Worm (Caenorhabditis elegans): ENCODE data around the gene pat-2.

The pat-2 gene

DNA sequence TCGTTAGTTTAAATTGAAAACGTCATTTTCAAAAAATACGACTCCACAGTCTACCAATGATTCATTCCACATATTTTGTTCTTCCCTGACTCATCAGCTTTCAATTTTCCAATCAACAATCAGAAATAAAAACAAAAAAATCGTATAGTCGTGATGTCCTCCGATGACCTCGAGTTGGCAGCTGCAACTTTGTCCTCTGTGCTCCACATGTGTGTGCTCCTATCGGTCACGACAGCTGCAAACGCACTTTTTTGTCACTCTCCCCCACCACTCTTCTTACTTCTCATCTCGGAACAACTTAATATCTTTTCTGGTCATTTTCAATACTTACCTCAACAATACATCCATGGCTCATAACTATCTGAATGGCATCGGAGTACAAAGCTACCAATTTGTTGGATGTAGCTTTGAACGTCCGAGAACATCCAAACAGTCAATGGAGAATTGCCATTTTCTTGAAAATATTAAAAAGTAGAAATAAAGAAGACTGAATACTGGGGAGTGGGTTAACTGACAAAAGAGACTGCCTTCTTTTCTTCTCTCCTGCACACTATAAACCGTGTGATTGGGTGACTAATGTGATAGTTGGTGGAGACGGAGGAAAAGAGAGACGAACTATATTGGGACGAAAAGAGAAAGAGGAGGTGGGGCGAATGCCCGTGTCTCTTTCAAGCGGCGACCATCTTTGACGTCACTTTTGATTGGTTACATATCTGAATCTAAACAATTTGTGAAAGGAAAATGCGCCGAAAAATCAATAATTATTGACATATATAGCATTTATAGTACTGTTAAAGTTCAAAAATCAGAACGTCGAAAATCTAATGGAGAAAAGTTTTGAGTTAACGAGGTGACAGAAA, 48.5 kb downstream of the pat-2 start (continued):
- peak; percentile 22 for TF ChIP-seq mxl-3 (GFP tag; optimal IDR thresholded peaks at IDR 0.05)
- TF ChIP-seq spr-1 (tag; optimal IDR thresholded peaks at IDR 0.05), result no peak
- no peak for TF ChIP-seq madf-5 (GFP tag; IDR thresholded peaks at IDR 0.05)
- no peak for TF ChIP-seq nhr-41 (GFP tag; IDR thresholded peaks at IDR 0.05)
- no peak for TF ChIP-seq nhr-77 (tag; optimal IDR thresholded peaks at IDR 0.05)
- TF ChIP-seq cey-2 (tag; optimal IDR thresholded peaks at IDR 0.05; ENCODE audit: borderline replicate concordance, insufficient read depth), result peak; percentile 66
- no peak for TF ChIP-seq hif-1 (tag; optimal IDR thresholded peaks at IDR 0.05)
- no peak for TF ChIP-seq Y5F2A.4 (GFP tag; optimal IDR thresholded peaks at IDR 0.05)
- no peak for TF ChIP-seq duxl-1 (tag; optimal IDR thresholded peaks at IDR 0.05; ENCODE audit: poor library complexity)
- TF ChIP-seq madf-9 (GFP tag; conservative IDR thresholded peaks at IDR 0.05), result no peak
- TF ChIP-seq hlh-11 (tag; optimal IDR thresholded peaks at IDR 0.05), result peak; percentile 38
- TF ChIP-seq nhr-10 (tag; optimal IDR thresholded peaks at IDR 0.05), result no peak
- peak; percentile 38; the same call in 1 of the 2 replicates for TF ChIP-seq ZK337.2 (GFP tag; IDR thresholded peaks at IDR 0.05)
- no peak for TF ChIP-seq F26F4.8 (GFP tag; conservative IDR thresholded peaks at IDR 0.05)
- TF ChIP-seq lin-15B (tag; optimal IDR thresholded peaks at IDR 0.05), result no peak
- TF ChIP-seq Y105C5A.15 (GFP tag; IDR thresholded peaks at IDR 0.05), result 0 out of 2 replicates have a peak, but pooled peaks have one; percentile 28
- TF ChIP-seq ztf-11 (tag; optimal IDR thresholded peaks at IDR 0.05), result no peak
- TF ChIP-seq hlh-30 (tag; optimal IDR thresholded peaks at IDR 0.05; ENCODE audit: insufficient read depth), result peak; percentile 42
- peak; percentile 40 for TF ChIP-seq rbr-2 (tag; optimal IDR thresholded peaks at IDR 0.05)

DNA sequence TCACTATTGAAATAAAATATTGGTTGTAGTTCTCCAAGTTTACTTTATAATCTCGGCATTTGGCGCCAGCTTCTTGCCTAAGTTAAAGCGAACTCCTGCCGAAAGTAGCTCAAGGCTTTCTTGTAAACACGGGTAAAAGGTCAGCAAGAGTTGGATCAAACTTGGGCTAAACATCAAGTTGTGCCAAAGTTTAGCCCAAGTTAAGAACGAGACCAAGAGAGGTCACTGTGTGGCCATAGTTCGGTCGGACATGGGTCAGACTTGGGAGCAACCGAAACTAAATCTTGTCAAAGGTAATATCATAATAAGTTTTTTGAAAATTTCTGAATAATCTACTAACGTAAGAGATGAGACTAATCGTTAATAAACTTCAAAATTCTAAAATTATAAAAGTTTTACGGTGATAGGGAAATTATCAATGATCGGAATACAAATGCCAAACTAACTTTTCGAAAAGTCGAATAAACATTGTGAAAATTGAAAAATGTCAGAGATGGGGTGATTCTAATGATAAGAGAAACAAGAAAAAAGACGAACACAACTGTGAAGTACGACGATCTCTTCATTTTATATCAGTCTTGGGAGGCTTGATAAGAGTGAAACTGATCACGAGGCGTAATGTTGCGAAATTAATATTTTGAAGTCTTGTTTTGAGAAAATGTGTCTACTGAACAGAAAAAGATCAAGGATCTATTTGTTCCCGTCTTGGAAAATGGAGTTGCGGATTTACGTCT, 49.4 kb downstream of the pat-2 start:
- TF ChIP-seq gei-8 (GFP tag; optimal IDR thresholded peaks at IDR 0.05), result no peak
- TF ChIP-seq tag-97 (GFP tag; IDR thresholded peaks at IDR 0.05), result no peak
- peak in 1 of 2 experiments; percentile 3 for TF ChIP-seq unc-62 (GFP tag; optimal IDR thresholded peaks at IDR 0.05 in 1 of 2)
- TF ChIP-seq unc-62 (tag; optimal IDR thresholded peaks at IDR 0.05), result no peak
- peak; percentile 41 for TF ChIP-seq mxl-3 (GFP tag; optimal IDR thresholded peaks at IDR 0.05)
- TF ChIP-seq ama-1 (optimal IDR thresholded peaks at IDR 0.05), result peak; percentile 85
- TF ChIP-seq pqm-1 (tag; optimal IDR thresholded peaks at IDR 0.05), result peak; percentile 89
- no peak for TF ChIP-seq tra-1 (GFP tag; IDR thresholded peaks at IDR 0.05)
- peak; percentile 33 for TF ChIP-seq lin-13 (GFP tag; optimal IDR thresholded peaks at IDR 0.05)
- TF ChIP-seq duxl-1 (tag; optimal IDR thresholded peaks at IDR 0.05; ENCODE audit: poor library complexity), result no peak
- TF ChIP-seq lsy-2 (tag; optimal IDR thresholded peaks at IDR 0.05), result peak in 1 of 2 experiments; percentile 70
- TF ChIP-seq dve-1 (tag; optimal IDR thresholded peaks at IDR 0.05; ENCODE audit: insufficient read depth), result peak; percentile 93
- TF ChIP-seq mes-2 (tag; optimal IDR thresholded peaks at IDR 0.05; ENCODE audit: poor library complexity, severe bottlenecking), result peak; percentile 25
- TF ChIP-seq nhr-77 (tag; optimal IDR thresholded peaks at IDR 0.05), result peak; percentile 84
- peak; percentile 27 for TF ChIP-seq cey-2 (tag; optimal IDR thresholded peaks at IDR 0.05; ENCODE audit: borderline replicate concordance, insufficient read depth)
- TF ChIP-seq dmd-6 (GFP tag; IDR thresholded peaks at IDR 0.05), result peak; percentile 91
- peak; percentile 95 for TF ChIP-seq nhr-28 (tag; optimal IDR thresholded peaks at IDR 0.05)
- peak; percentile 49; the same call in 1 of the 2 replicates for TF ChIP-seq nhr-41 (GFP tag; IDR thresholded peaks at IDR 0.05)
- no peak for TF ChIP-seq nhr-6 (tag; optimal IDR thresholded peaks at IDR 0.05)
- no peak for TF ChIP-seq daf-16 (GFP tag; optimal IDR thresholded peaks at IDR 0.05)
- TF ChIP-seq daf-16 (tag; optimal IDR thresholded peaks at IDR 0.05), result peak; percentile 96
- TF ChIP-seq dpl-1 (GFP tag; optimal IDR thresholded peaks at IDR 0.05), result peak; percentile 33
- peak; percentile 24 for TF ChIP-seq nhr-11 (tag; optimal IDR thresholded peaks at IDR 0.05)
- peak; percentile 43 for TF ChIP-seq T26A8.4 (GFP tag; IDR thresholded peaks at IDR 0.05)
- TF ChIP-seq zip-11 (GFP tag; IDR thresholded peaks at IDR 0.05), result no peak
- TF ChIP-seq aha-1 (tag), result peak; percentile 8
- peak; percentile 88 for TF ChIP-seq hlh-11 (tag; optimal IDR thresholded peaks at IDR 0.05)
- TF ChIP-seq mdl-1 (tag; optimal IDR thresholded peaks at IDR 0.05), result peak in 1 of 2 experiments; percentile 67
- TF ChIP-seq dmd-9 (GFP tag; IDR thresholded peaks at IDR 0.05), result no peak
- 0 out of 2 replicates have a peak, but pooled peaks have one; percentile 54 for TF ChIP-seq dmd-8 (GFP tag; IDR thresholded peaks at IDR 0.05)
- peak; percentile 55 for TF ChIP-seq T20F7.1 (GFP tag; optimal IDR thresholded peaks at IDR 0.05)
- TF ChIP-seq mep-1 (tag; optimal IDR thresholded peaks at IDR 0.05), result peak; percentile 61
- no peak for TF ChIP-seq arid-1 (GFP tag; conservative IDR thresholded peaks at IDR 0.05)

All from whole organism, L4 larva.